Fruit fly (Drosophila melanogaster): ENCODE measurements around the gene Axud1.

The Axud1 gene

dm6 chr2L:2382971-2383370 is 17.8 kb downstream of the Axud1 start, which contains the start of gene PIG-Wa (continued):
- TF ChIP-seq bsh (GFP tag; optimal IDR thresholded peaks at IDR 0.05) (no peak), CG10321 (GFP tag; IDR thresholded peaks at IDR 0.05) (no peak), Hr51 (GFP tag; optimal IDR thresholded peaks at IDR 0.05) (no peak), CG18476 (GFP tag; optimal IDR thresholded peaks at IDR 0.05) (no peak), sisA (GFP tag; IDR thresholded peaks at IDR 0.05) (no peak), crp (GFP tag; optimal IDR thresholded peaks at IDR 0.05) (no peak), MBD-R2 (GFP tag; IDR thresholded peaks at IDR 0.05) (peak; percentile 96), CG18619 (GFP tag; optimal IDR thresholded peaks at IDR 0.05) (no peak), lov (optimal IDR thresholded peaks at IDR 0.05) (no peak), lov (GFP tag; IDR thresholded peaks at IDR 0.05) (no peak), CG11696 (GFP tag; IDR thresholded peaks at IDR 0.05) (no peak), CG42726 (GFP tag; IDR thresholded peaks at IDR 0.05; ENCODE audit: partially characterized antibody) (no peak), CG7786 (GFP tag; optimal IDR thresholded peaks at IDR 0.05) (no peak), CG2129 (GFP tag; IDR thresholded peaks at IDR 0.05; ENCODE audit: partially characterized antibody) (no peak), CG7357 (GFP tag; IDR thresholded peaks at IDR 0.05) (no peak), aop (GFP tag; IDR thresholded peaks at IDR 0.05) (no peak), E2f2 (GFP tag; IDR thresholded peaks at IDR 0.05) (peak; percentile 94), grn (GFP tag; optimal IDR thresholded peaks at IDR 0.05) (no peak), CG1603 (tag; optimal IDR thresholded peaks at IDR 0.05) (peak; percentile 56), Drgx (GFP tag; IDR thresholded peaks at IDR 0.05) (no peak), D (optimal IDR thresholded peaks at IDR 0.05) (no peak), D (GFP tag; optimal IDR thresholded peaks at IDR 0.05) (no peak), CG10147 (GFP tag; optimal IDR thresholded peaks at IDR 0.05) (no peak), Mes4 (GFP tag; optimal IDR thresholded peaks at IDR 0.05) (no peak), Fer2 (tag; optimal IDR thresholded peaks at IDR 0.05) (no peak), CG34422 (GFP tag; IDR thresholded peaks at IDR 0.05) (peak; percentile 76; the same call in 2 of the 3 replicates), org-1 (GFP tag; optimal IDR thresholded peaks at IDR 0.05) (no peak), CG4404 (GFP tag; IDR thresholded peaks at IDR 0.05) (no peak), Optix (GFP tag; IDR thresholded peaks at IDR 0.05) (no peak), so (GFP tag; IDR thresholded peaks at IDR 0.05) (no peak), CG12155 (GFP tag; optimal IDR thresholded peaks at IDR 0.05) (no peak), CG8924 (tag; optimal IDR thresholded peaks at IDR 0.05) (no peak), BEAF-32 (GFP tag; optimal IDR thresholded peaks at IDR 0.05) (peak; percentile 39), phol (tag; optimal IDR thresholded peaks at IDR 0.05) (no peak), CG6272 (GFP tag; IDR thresholded peaks at IDR 0.05) (no peak), CG33213 (GFP tag; optimal IDR thresholded peaks at IDR 0.05) (peak; percentile 59), CG9817 (tag; optimal IDR thresholded peaks at IDR 0.05) (no peak), HLHmδ (GFP tag; optimal IDR thresholded peaks at IDR 0.05) (no peak), Sry-δ (GFP tag; optimal IDR thresholded peaks at IDR 0.05) (peak; percentile 90), Xbp1 (GFP tag; optimal IDR thresholded peaks at IDR 0.05) (no peak), Med (GFP tag) (peak; percentile 84), B-H2 (GFP tag; optimal IDR thresholded peaks at IDR 0.05) (no peak), H15 (GFP tag; IDR thresholded peaks at IDR 0.05) (no peak), CG9437 (GFP tag; optimal IDR thresholded peaks at IDR 0.05) (no peak), cas (GFP tag; IDR thresholded peaks at IDR 0.05) (no peak), CG10267 (tag; optimal IDR thresholded peaks at IDR 0.05) (no peak), HmgD (GFP tag; optimal IDR thresholded peaks at IDR 0.05) (peak; percentile 29), HmgZ (tag; optimal IDR thresholded peaks at IDR 0.05) (peak; percentile 13), CG10959 (GFP tag; IDR thresholded peaks at IDR 0.05) (no peak), CG6175 (GFP tag; IDR thresholded peaks at IDR 0.05) (no peak), schlank (tag; optimal IDR thresholded peaks at IDR 0.05) (no peak), NfI (GFP tag; optimal IDR thresholded peaks at IDR 0.05) (no peak)

All from whole organism, embryonic.